Worm (Caenorhabditis elegans): Measurements from ENCODE around the gene obr-1.

- TF ChIP-seq pha-4 (tag; optimal IDR thresholded peaks at IDR 0.05): no peak
- TF ChIP-seq elt-4 (tag; optimal IDR thresholded peaks at IDR 0.05): no peak
- TF ChIP-seq C08G9.2 (tag; optimal IDR thresholded peaks at IDR 0.05): no peak
- TF ChIP-seq sdc-2 (tag; optimal IDR thresholded peaks at IDR 0.05): no peak
- TF ChIP-seq lim-6 (tag; optimal IDR thresholded peaks at IDR 0.05): no peak
- TF ChIP-seq pros-1 (tag; optimal IDR thresholded peaks at IDR 0.05): no peak
- no peak for TF ChIP-seq ceh-18 (tag; optimal IDR thresholded peaks at IDR 0.05)
- TF ChIP-seq odd-2 (tag; optimal IDR thresholded peaks at IDR 0.05): no peak
- TF ChIP-seq sox-2 (GFP tag; IDR thresholded peaks at IDR 0.05): no peak
- no peak for TF ChIP-seq nfya-1 (tag; optimal IDR thresholded peaks at IDR 0.05)
- TF ChIP-seq ama-1 (optimal IDR thresholded peaks at IDR 0.05): no peak
- TF ChIP-seq ref-2 (tag; optimal IDR thresholded peaks at IDR 0.05): no peak
- TF ChIP-seq dmd-4 (tag; optimal IDR thresholded peaks at IDR 0.05; ENCODE audit: borderline replicate concordance): no peak
- no peak for TF ChIP-seq syd-9 (tag; optimal IDR thresholded peaks at IDR 0.05)
Measured at ce11 chrIII:11218150-11218841, 52.4 kb downstream of the obr-1 start, which contains the start of the genes tbx-34 and wht-8.
